Worm (Caenorhabditis elegans) whole organism, L2 larva: ENCODE data around the gene str-86.
A peak's percentile ranks its signal among the peaks of the same experiment; 100 is the strongest.

Experiments used
- C34F6.9 ChIP-seq: fragments of 150-350 bp; optimal IDR thresholded peaks from 2 replicates; lab custom pipeline; 2014; ENCODE audit warnings: missing biosample characterization, missing genetic modification characterization
- F13H6.1 ChIP-seq: sonication (generic microtip); optimal IDR thresholded peaks from 2 replicates; lab custom pipeline; 2016; ENCODE audit warnings: missing genetic modification characterization, missing compliant biosample characterization
- R02D3.7 ChIP-seq: fragments of 150-350 bp; optimal IDR thresholded peaks from 2 replicates; lab custom pipeline; 2014; ENCODE audit warnings: missing biosample characterization, missing genetic modification characterization
- Y55F3AM.14 ChIP-seq: fragments of 200-800 bp; sonication (Bioruptor generic); optimal IDR thresholded peaks from 2 replicates; lab custom pipeline; 2018; ENCODE audit warnings: mild to moderate bottlenecking, missing genetic modification characterization, missing compliant biosample characterization
- ZK546.5 ChIP-seq: sonication (generic microtip); optimal IDR thresholded peaks from 2 replicates; lab custom pipeline; 2017; ENCODE audit warnings: missing biosample characterization, missing genetic modification characterization
- alr-1 ChIP-seq: fragments of 150-350 bp; optimal IDR thresholded peaks from 2 replicates; lab custom pipeline; 2014; ENCODE audit warnings: missing biosample characterization, missing genetic modification characterization
- aly-2 ChIP-seq: fragments of 150-350 bp; optimal IDR thresholded peaks from 2 replicates; lab custom pipeline; 2014; ENCODE audit warnings: missing biosample characterization, missing genetic modification characterization
- ama-1 ChIP-seq: fragments of 150-350 bp; optimal IDR thresholded peaks from 2 replicates; lab custom pipeline; 2018; ENCODE audit warnings: inconsistent platforms
- blmp-1 ChIP-seq: sonication (generic microtip); optimal IDR thresholded peaks from 2 replicates; lab custom pipeline; 2017; ENCODE audit warnings: missing genetic modification characterization, mild to moderate bottlenecking, missing compliant biosample characterization, antibody characterized with exemption, moderate library complexity; ENCODE audit not compliant: insufficient read depth
- ceh-16 ChIP-seq: fragments of 150-350 bp; optimal IDR thresholded peaks from 2 replicates; lab custom pipeline; 2014; ENCODE audit warnings: missing biosample characterization, missing genetic modification characterization
- ceh-82 ChIP-seq: fragments of 150-350 bp; optimal IDR thresholded peaks from 2 replicates; lab custom pipeline; 2014; ENCODE audit warnings: missing biosample characterization, missing genetic modification characterization
- crh-2 ChIP-seq: sonication (generic microtip); optimal IDR thresholded peaks from 2 replicates; lab custom pipeline; 2017; ENCODE audit warnings: missing biosample characterization, missing genetic modification characterization
- dmd-4 ChIP-seq: sonication (generic microtip); optimal IDR thresholded peaks from 2 replicates; lab custom pipeline; 2017; ENCODE audit warnings: missing biosample characterization, missing genetic modification characterization
- elt-1 ChIP-seq: fragments of 150-350 bp; optimal IDR thresholded peaks from 2 replicates; lab custom pipeline; 2014; ENCODE audit warnings: missing biosample characterization, missing genetic modification characterization
- elt-3 ChIP-seq: sonication (generic microtip); optimal IDR thresholded peaks from 2 replicates; lab custom pipeline; 2017; ENCODE audit warnings: missing biosample characterization, missing genetic modification characterization
- fos-1 ChIP-seq: fragments of 150-350 bp; optimal IDR thresholded peaks from 2 replicates; lab custom pipeline; 2014; ENCODE audit warnings: missing biosample characterization, missing genetic modification characterization
- gmeb-1 ChIP-seq: fragments of 150-350 bp; optimal IDR thresholded peaks from 2 replicates; lab custom pipeline; 2014; ENCODE audit warnings: missing biosample characterization, missing genetic modification characterization
- lin-11 ChIP-seq: fragments of 150-350 bp; sonication (generic microtip); optimal IDR thresholded peaks from 2 replicates; lab custom pipeline; 2014; ENCODE audit warnings: missing biosample characterization, missing genetic modification characterization, inconsistent platforms, mixed read lengths
- lin-13 ChIP-seq: fragments of 150-350 bp; optimal IDR thresholded peaks from 2 replicates; lab custom pipeline; 2014; ENCODE audit warnings: missing biosample characterization, missing genetic modification reagents, missing genetic modification characterization
- lin-39 ChIP-seq: fragments of 150-350 bp; optimal IDR thresholded peaks from 2 replicates; lab custom pipeline; 2014; ENCODE audit warnings: missing biosample characterization, missing genetic modification reagents, missing genetic modification characterization
- lsy-2 ChIP-seq, 2 experiments: fragments of 150-350 bp in 1 of 2; sonication (generic microtip) in 1 of 2; optimal IDR thresholded peaks; 2 replicates each; lab custom pipeline; 2014 to 2017; ENCODE audit warnings: missing biosample characterization in 2 of 2, missing genetic modification characterization in 2 of 2
- mab-5 ChIP-seq: fragments of 150-350 bp; optimal IDR thresholded peaks from 2 replicates; lab custom pipeline; 2014; ENCODE audit warnings: missing biosample characterization, missing genetic modification characterization
- mbf-1 ChIP-seq: sonication (generic microtip); optimal IDR thresholded peaks from 2 replicates; lab custom pipeline; 2017; ENCODE audit warnings: missing biosample characterization, missing genetic modification characterization
- nhr-10 ChIP-seq: sonication (generic microtip); optimal IDR thresholded peaks from 2 replicates; lab custom pipeline; 2017; ENCODE audit warnings: missing biosample characterization, missing genetic modification characterization
- nhr-11 ChIP-seq: fragments of 150-350 bp; optimal IDR thresholded peaks from 2 replicates; lab custom pipeline; 2014; ENCODE audit warnings: missing biosample characterization, missing genetic modification characterization
- nhr-21 ChIP-seq: fragments of 150-350 bp; optimal IDR thresholded peaks from 2 replicates; lab custom pipeline; 2014; ENCODE audit warnings: missing biosample characterization, missing genetic modification characterization
- nhr-237 ChIP-seq: fragments of 150-350 bp; optimal IDR thresholded peaks from 2 replicates; lab custom pipeline; 2014; ENCODE audit warnings: missing biosample characterization, missing genetic modification characterization
- nhr-25 ChIP-seq: fragments of 150-350 bp; sonication (generic microtip); optimal IDR thresholded peaks from 3 replicates; lab custom pipeline; 2014; ENCODE audit warnings: missing biosample characterization, missing genetic modification characterization
- nhr-6 ChIP-seq: fragments of 150-350 bp; optimal IDR thresholded peaks from 2 replicates; lab custom pipeline; 2014; ENCODE audit warnings: missing biosample characterization, missing genetic modification characterization
- nhr-77 ChIP-seq: fragments of 150-350 bp; optimal IDR thresholded peaks from 2 replicates; lab custom pipeline; 2014; ENCODE audit warnings: missing biosample characterization, missing genetic modification characterization
- peb-1 ChIP-seq: fragments of 150-350 bp; optimal IDR thresholded peaks from 2 replicates; lab custom pipeline; 2014; ENCODE audit warnings: missing biosample characterization, missing genetic modification characterization
- sem-4 ChIP-seq: fragments of 150-350 bp; optimal IDR thresholded peaks from 2 replicates; lab custom pipeline; 2014; ENCODE audit warnings: missing biosample characterization, missing genetic modification reagents, missing genetic modification characterization
- skn-1 ChIP-seq: sonication (generic microtip); optimal IDR thresholded peaks from 2 replicates; lab custom pipeline; 2017; ENCODE audit warnings: missing biosample characterization, missing genetic modification characterization
- sma-3 ChIP-seq: sonication (generic microtip); optimal IDR thresholded peaks from 2 replicates; lab custom pipeline; 2016; ENCODE audit warnings: missing genetic modification reagents, missing genetic modification characterization, missing compliant biosample characterization
- sma-9 ChIP-seq, 2 experiments: fragments of 150-350 bp in 1 of 2; sonication (generic microtip) in 1 of 2; optimal IDR thresholded peaks; 2 replicates each; lab custom pipeline; 2014 to 2016; ENCODE audit warnings: missing genetic modification characterization in 2 of 2, mild to moderate bottlenecking in 1 of 2, missing biosample characterization in 1 of 2, missing compliant biosample characterization in 1 of 2, missing genetic modification reagents in 1 of 2, moderate library complexity in 1 of 2
- snpc-4 ChIP-seq: fragments of 150-350 bp; optimal IDR thresholded peaks from 2 replicates; lab custom pipeline; 2014; ENCODE audit warnings: missing biosample characterization, missing genetic modification characterization
- unc-55 ChIP-seq: fragments of 150-350 bp; sonication (generic microtip); optimal IDR thresholded peaks from 3 replicates; lab custom pipeline; 2014; ENCODE audit warnings: missing biosample characterization, missing genetic modification reagents, missing genetic modification characterization
- unc-62 ChIP-seq: fragments of 150-350 bp; optimal IDR thresholded peaks from 2 replicates; lab custom pipeline; 2014; ENCODE audit warnings: missing biosample characterization, missing genetic modification reagents, missing genetic modification characterization
- ztf-1 ChIP-seq: fragments of 200-800 bp; sonication (Bioruptor generic); conservative IDR thresholded peaks from 2 replicates; pipeline ENCODE4 v1.3.6; 2022; ENCODE audit warnings: missing genetic modification characterization, missing compliant biosample characterization
- ztf-11 ChIP-seq: sonication (generic microtip); optimal IDR thresholded peaks from 2 replicates; lab custom pipeline; 2017; ENCODE audit warnings: missing biosample characterization, missing genetic modification characterization

str-86 gene

ce11 chrV:9001175-9001574, 17.7 kb upstream of the str-86 start, which contains the start of gene F59E11.2:
F59E11.2 (plus strand) TSS chrV:9001475.
- no peak for TF ChIP-seq ama-1 (lab: Kevin White, UChicago)
- TF ChIP-seq nhr-77 (tag; lab: Kevin White, UChicago): no peak
- no peak for TF ChIP-seq ZK546.5 (tag; lab: Kevin White, UChicago)
- no peak for TF ChIP-seq ztf-1

- TF ChIP-seq ceh-16 (no peak), lin-39 (no peak), lsy-2 (tag; optimal IDR thresholded peaks at IDR 0.05; lab: Kevin White, UChicago) (no peak), nhr-25 (peak; percentile 35), aly-2 (tag; lab: Kevin White, UChicago) (no peak)
Measured at ce11 chrV:8994801-8995200, 11.3 kb upstream of the str-86 start, which contains the start of gene F59E11.5. F59E11.5 (plus strand) TSS chrV:8995101.

ce11 chrV:8994272-8994671, 10.8 kb upstream of the str-86 start:
- TF ChIP-seq snpc-4 (tag; lab: Kevin White, UChicago) (no peak), R02D3.7 (tag; lab: Kevin White, UChicago) (no peak), alr-1 (tag; lab: Kevin White, UChicago) (no peak), elt-3 (tag; lab: Kevin White, UChicago) (no peak), Y55F3AM.14 (GFP tag; lab: Kevin White, UChicago) (no peak), nhr-21 (tag; lab: Kevin White, UChicago) (peak; percentile 45), fos-1 (tag; lab: Kevin White, UChicago) (no peak), blmp-1 (tag; lab: Kevin White, UChicago) (peak; percentile 91), C34F6.9 (no peak), dmd-4 (tag; lab: Kevin White, UChicago) (no peak), ztf-1 (no peak), nhr-6 (tag; lab: Kevin White, UChicago) (no peak), ceh-82 (tag; lab: Kevin White, UChicago) (no peak), nhr-237 (tag; lab: Kevin White, UChicago) (no peak), ceh-16 (no peak), elt-1 (tag; lab: Kevin White, UChicago) (no peak), F13H6.1 (tag; lab: Kevin White, UChicago) (no peak), aly-2 (tag; lab: Kevin White, UChicago) (no peak), nhr-11 (no peak), nhr-25 (peak; percentile 33), mab-5 (tag; lab: Kevin White, UChicago) (no peak), unc-55 (no peak), sem-4 (tag; lab: Kevin White, UChicago) (peak; percentile 10), lsy-2 (tag; optimal IDR thresholded peaks at IDR 0.05; lab: Kevin White, UChicago) (no peak), gmeb-1 (no peak), sma-9 (GFP tag; optimal IDR thresholded peaks at IDR 0.05; lab: Kevin White, UChicago) (peak; percentile 42), sma-9 (tag; optimal IDR thresholded peaks at IDR 0.05; lab: Kevin White, UChicago) (no peak), lin-39 (no peak), lin-11 (tag; lab: Kevin White, UChicago) (no peak), lin-13 (GFP tag; lab: Kevin White, UChicago) (no peak), peb-1 (tag; lab: Kevin White, UChicago) (no peak), crh-2 (tag; lab: Kevin White, UChicago) (peak; percentile 15), skn-1 (tag; lab: Kevin White, UChicago) (no peak), ztf-11 (no peak), mbf-1 (tag; lab: Kevin White, UChicago) (no peak), sma-3 (GFP tag; lab: Kevin White, UChicago) (peak; percentile 33), unc-62 (GFP tag; lab: Kevin White, UChicago) (no peak), nhr-10 (tag; lab: Kevin White, UChicago) (no peak)
- TF ChIP-seq, all 48 proteins: peak for 7

- no peak for TF ChIP-seq mbf-1 (tag; lab: Kevin White, UChicago)
- no peak for TF ChIP-seq skn-1 (tag; lab: Kevin White, UChicago)
- no peak for TF ChIP-seq ama-1 (lab: Kevin White, UChicago)
- TF ChIP-seq snpc-4 (tag; lab: Kevin White, UChicago): no peak
- TF ChIP-seq lsy-2 (tag; optimal IDR thresholded peaks at IDR 0.05; lab: Kevin White, UChicago): no peak
- no peak for TF ChIP-seq nhr-6 (tag; lab: Kevin White, UChicago)
- no peak for TF ChIP-seq lin-11 (tag; lab: Kevin White, UChicago)
- TF ChIP-seq sma-9 (GFP tag; optimal IDR thresholded peaks at IDR 0.05; lab: Kevin White, UChicago): no peak
- no peak for TF ChIP-seq sma-9 (tag; optimal IDR thresholded peaks at IDR 0.05; lab: Kevin White, UChicago)
Measured at ce11 chrV:8991679-8992078, 8.2 kb upstream of the str-86 start, which contains the start of gene F59E11.6. F59E11.6 (plus strand) TSS chrV:8991789.
